Worm (Caenorhabditis elegans) whole organism, young adult: ENCODE results near the gene lin-18.

ENCODE experiments used
- B0019.2 ChIP-seq: fragments of 200-800 bp; sonication (Bioruptor generic); conservative IDR thresholded peaks from 2 replicates; pipeline ENCODE4 v1.3.6; 2022; ENCODE audit warnings: missing genetic modification reagents, missing genetic modification characterization, missing compliant biosample characterization
- B0035.1 ChIP-seq: sonication (generic microtip); optimal IDR thresholded peaks from 2 replicates; lab custom pipeline; 2016; ENCODE audit warnings: missing genetic modification characterization, mild to moderate bottlenecking, missing compliant biosample characterization, missing genotype, missing genetic modification reagents
- B0336.3 ChIP-seq: fragments of 200-800 bp; sonication (Bioruptor generic); IDR thresholded peaks from 2 replicates; pipeline ENCODE4 v1.3.6; 2022; ENCODE audit warnings: missing genetic modification characterization, missing compliant biosample characterization
- C06A6.2 ChIP-seq: fragments of 200-800 bp; sonication (Bioruptor generic); conservative IDR thresholded peaks from 2 replicates; pipeline ENCODE4 v1.3.6; 2022; ENCODE audit warnings: missing genetic modification characterization, missing compliant biosample characterization
- C17E4.6 ChIP-seq: fragments of 200-800 bp; sonication (Bioruptor generic); IDR thresholded peaks from 2 replicates; pipeline ENCODE4 v1.3.6; 2022; ENCODE audit warnings: missing genetic modification reagents, missing genetic modification characterization, missing compliant biosample characterization
- F10E7.11 ChIP-seq: sonication (generic microtip); optimal IDR thresholded peaks from 2 replicates; lab custom pipeline; 2017; ENCODE audit warnings: mild to moderate bottlenecking, missing genetic modification characterization, moderate library complexity, missing compliant biosample characterization
- F33H1.4 ChIP-seq: fragments of 200-800 bp; sonication (Bioruptor generic); IDR thresholded peaks from 2 replicates; pipeline ENCODE4 v1.3.6; 2022; ENCODE audit warnings: missing genetic modification reagents, missing genetic modification characterization, missing compliant biosample characterization
- K11D2.4 ChIP-seq: fragments of 200-800 bp; sonication (Bioruptor generic); IDR thresholded peaks from 2 replicates; pipeline ENCODE4 v1.3.6; 2022; ENCODE audit warnings: missing genetic modification reagents, missing genetic modification characterization, missing compliant biosample characterization
- Y53F4B.3 ChIP-seq: fragments of 200-800 bp; sonication (Bioruptor generic); IDR thresholded peaks from 2 replicates; pipeline ENCODE4 v1.3.6; 2022; ENCODE audit warnings: missing genetic modification reagents, missing genetic modification characterization, missing compliant biosample characterization
- akir-1 ChIP-seq: fragments of 200-800 bp; sonication (Bioruptor generic); optimal IDR thresholded peaks from 2 replicates; lab custom pipeline; 2018; ENCODE audit warnings: mild to moderate bottlenecking, missing genetic modification characterization, moderate library complexity, missing compliant biosample characterization
- ama-1 ChIP-seq, 3 experiments: fragments of 150-350 bp in 1 of 3; sonication (generic microtip) in 2 of 3; optimal IDR thresholded peaks; 2 replicates each; lab custom pipeline; 2014 to 2018; ENCODE audit warnings: missing biosample characterization in 2 of 3, missing genetic modification characterization in 2 of 3, missing genetic modification reagents in 2 of 3
- aptf-2 ChIP-seq: fragments of 200-800 bp; sonication (Bioruptor generic); conservative IDR thresholded peaks from 2 replicates; pipeline ENCODE4 v1.3.6; 2022; ENCODE audit warnings: missing genetic modification reagents, missing genetic modification characterization, missing compliant biosample characterization
- atf-7 ChIP-seq: sonication (generic microtip); optimal IDR thresholded peaks from 2 replicates; lab custom pipeline; 2017; ENCODE audit warnings: mild to moderate bottlenecking, missing genetic modification characterization, missing compliant biosample characterization
- attf-6 ChIP-seq: fragments of 200-800 bp; sonication (Bioruptor generic); IDR thresholded peaks from 2 replicates; pipeline ENCODE4 v1.3.6; 2022; ENCODE audit warnings: missing genetic modification reagents, missing genetic modification characterization, missing compliant biosample characterization
- bed-1 ChIP-seq: fragments of 200-800 bp; sonication (Bioruptor generic); IDR thresholded peaks from 2 replicates; pipeline ENCODE4 v1.3.6; 2022; ENCODE audit warnings: missing genetic modification reagents, missing genetic modification characterization, missing compliant biosample characterization
- ceh-27 ChIP-seq: fragments of 200-800 bp; sonication (Bioruptor generic); optimal IDR thresholded peaks from 2 replicates; lab custom pipeline; 2018; ENCODE audit warnings: mild to moderate bottlenecking, missing genetic modification characterization, moderate library complexity, missing compliant biosample characterization
- ceh-58 ChIP-seq: fragments of 200-800 bp; sonication (Bioruptor generic); IDR thresholded peaks from 2 replicates; pipeline ENCODE4 v1.3.6; 2022; ENCODE audit warnings: missing genetic modification characterization, missing compliant biosample characterization
- chd-7 ChIP-seq: sonication (generic microtip); optimal IDR thresholded peaks from 2 replicates; lab custom pipeline; 2016; ENCODE audit warnings: mild to moderate bottlenecking, missing genetic modification characterization, moderate library complexity, missing compliant biosample characterization
- die-1 ChIP-seq: sonication (generic microtip); optimal IDR thresholded peaks from 2 replicates; lab custom pipeline; 2016; ENCODE audit warnings: missing genotype, mild to moderate bottlenecking, missing genetic modification characterization, missing compliant biosample characterization
- dpl-1 ChIP-seq: fragments of 150-350 bp; optimal IDR thresholded peaks from 2 replicates; lab custom pipeline; 2014; ENCODE audit warnings: missing biosample characterization, missing genetic modification reagents, missing genetic modification characterization
- egl-18 ChIP-seq: fragments of 200-800 bp; sonication (Bioruptor generic); IDR thresholded peaks from 2 replicates; pipeline ENCODE4 v1.3.6; 2022; ENCODE audit warnings: missing genetic modification reagents, missing genetic modification characterization, missing compliant biosample characterization
- egrh-3 ChIP-seq: fragments of 200-800 bp; sonication (Bioruptor generic); IDR thresholded peaks from 2 replicates; pipeline ENCODE4 v1.3.6; 2022; ENCODE audit warnings: missing genetic modification reagents, missing genetic modification characterization, missing compliant biosample characterization
- fkh-3 ChIP-seq: sonication (generic microtip); optimal IDR thresholded peaks from 2 replicates; lab custom pipeline; 2016; ENCODE audit warnings: mild to moderate bottlenecking, missing genetic modification characterization, missing compliant biosample characterization
- hmg-1.2 ChIP-seq: fragments of 200-800 bp; sonication (Bioruptor generic); IDR thresholded peaks from 2 replicates; pipeline ENCODE4 v1.3.6; 2022; ENCODE audit warnings: missing genetic modification reagents, missing genetic modification characterization, missing compliant biosample characterization
- lag-1 ChIP-seq: fragments of 200-800 bp; sonication (Bioruptor generic); IDR thresholded peaks from 2 replicates; pipeline ENCODE4 v1.3.6; 2022; ENCODE audit warnings: missing genetic modification reagents, missing genetic modification characterization, missing compliant biosample characterization
- lin-26 ChIP-seq: fragments of 200-800 bp; sonication (Bioruptor generic); IDR thresholded peaks from 2 replicates; pipeline ENCODE4 v1.3.6; 2022; ENCODE audit warnings: missing genetic modification reagents, missing genetic modification characterization, missing compliant biosample characterization
- lsy-27 ChIP-seq: sonication (generic microtip); optimal IDR thresholded peaks from 2 replicates; lab custom pipeline; 2017; ENCODE audit warnings: missing genetic modification characterization, mild to moderate bottlenecking, missing compliant biosample characterization, antibody characterized with exemption, missing genotype, borderline replicate concordance; ENCODE audit not compliant: insufficient read depth
- madf-10 ChIP-seq: sonication (generic microtip); optimal IDR thresholded peaks from 2 replicates; lab custom pipeline; 2016; ENCODE audit warnings: mild to moderate bottlenecking, missing genetic modification characterization, missing compliant biosample characterization
- mcd-1 ChIP-seq: fragments of 200-800 bp; sonication (Bioruptor generic); IDR thresholded peaks from 2 replicates; pipeline ENCODE4 v1.3.6; 2022; ENCODE audit warnings: missing genetic modification reagents, missing genetic modification characterization, missing compliant biosample characterization
- nhr-120 ChIP-seq: fragments of 200-800 bp; sonication (Bioruptor generic); IDR thresholded peaks from 2 replicates; pipeline ENCODE4 v1.3.6; 2022; ENCODE audit warnings: missing genetic modification characterization, missing compliant biosample characterization
- nhr-90 ChIP-seq: sonication (generic microtip); optimal IDR thresholded peaks from 2 replicates; lab custom pipeline; 2016; ENCODE audit warnings: missing genotype, mild to moderate bottlenecking, missing genetic modification characterization, missing compliant biosample characterization
- pbrm-1 ChIP-seq: fragments of 200-800 bp; sonication (Bioruptor generic); IDR thresholded peaks from 2 replicates; pipeline ENCODE4 v1.3.6; 2022; ENCODE audit warnings: missing genetic modification reagents, missing genetic modification characterization, missing compliant biosample characterization
- rec-8 ChIP-seq, 2 experiments: sonication (generic microtip); optimal IDR thresholded peaks; 2 replicates each; lab custom pipeline; 2016; ENCODE audit warnings: mild to moderate bottlenecking in 2 of 2, missing genetic modification characterization in 2 of 2, missing genetic modification reagents in 2 of 2, missing genotype in 2 of 2, missing biosample characterization in 1 of 2, missing compliant biosample characterization in 1 of 2, moderate library complexity in 1 of 2
- repo-1 ChIP-seq: sonication (generic microtip); optimal IDR thresholded peaks from 2 replicates; lab custom pipeline; 2017; ENCODE audit warnings: mild to moderate bottlenecking, missing genetic modification characterization, missing compliant biosample characterization
- snpc-1.3 ChIP-seq: sonication (generic microtip); optimal IDR thresholded peaks from 2 replicates; lab custom pipeline; 2017; ENCODE audit warnings: missing genetic modification characterization, mild to moderate bottlenecking, missing compliant biosample characterization, antibody characterized with exemption, moderate library complexity, missing genotype, missing genetic modification reagents; ENCODE audit not compliant: insufficient read depth
- snpc-3.4 ChIP-seq: sonication (generic microtip); optimal IDR thresholded peaks from 2 replicates; lab custom pipeline; 2017; ENCODE audit warnings: missing genetic modification characterization, mild to moderate bottlenecking, missing compliant biosample characterization, antibody characterized with exemption, moderate library complexity, missing genotype, missing genetic modification reagents
- snpc-4 ChIP-seq, 5 experiments: fragments of 150-350 bp in 1 of 5; sonication (generic microtip) in 4 of 5; optimal IDR thresholded peaks; 2 replicates each; lab custom pipeline; 2014 to 2018; ENCODE audit warnings: missing genetic modification characterization in 5 of 5, missing biosample characterization in 3 of 5, antibody characterized with exemption in 2 of 5, mild to moderate bottlenecking in 2 of 5, missing compliant biosample characterization in 2 of 5, missing genotype in 2 of 5, moderate library complexity in 2 of 5, missing genetic modification reagents in 1 of 5
- tbx-9 ChIP-seq: sonication (generic microtip); optimal IDR thresholded peaks from 2 replicates; lab custom pipeline; 2016; ENCODE audit warnings: borderline replicate concordance, missing genetic modification characterization, inconsistent platforms, missing compliant biosample characterization
- unc-130 ChIP-seq: sonication (generic microtip); optimal IDR thresholded peaks from 2 replicates; lab custom pipeline; 2016; ENCODE audit warnings: missing genetic modification reagents, missing genetic modification characterization, missing compliant biosample characterization
- xnd-1 ChIP-seq: sonication (generic microtip); optimal IDR thresholded peaks from 2 replicates; lab custom pipeline; 2016; ENCODE audit warnings: missing genotype, missing genetic modification reagents, missing genetic modification characterization, missing compliant biosample characterization
- ztf-22 ChIP-seq: fragments of 200-800 bp; sonication (Bioruptor generic); optimal IDR thresholded peaks from 2 replicates; lab custom pipeline; 2018; ENCODE audit warnings: mild to moderate bottlenecking, missing genetic modification characterization, moderate library complexity, missing compliant biosample characterization
- ztf-28 ChIP-seq: fragments of 200-800 bp; sonication (Bioruptor generic); IDR thresholded peaks from 2 replicates; pipeline ENCODE4 v1.3.6; 2022; ENCODE audit warnings: missing genetic modification reagents, missing genetic modification characterization, missing compliant biosample characterization
- ztf-3 ChIP-seq: fragments of 200-800 bp; sonication (Bioruptor generic); optimal IDR thresholded peaks from 2 replicates; lab custom pipeline; 2018; ENCODE audit warnings: mild to moderate bottlenecking, missing genetic modification characterization, missing compliant biosample characterization
- ztf-6 ChIP-seq: fragments of 200-800 bp; sonication (Bioruptor generic); IDR thresholded peaks from 2 replicates; pipeline ENCODE4 v1.3.6; 2022; ENCODE audit warnings: missing genetic modification reagents, missing genetic modification characterization, missing compliant biosample characterization

The lin-18 gene

ce11 chrX:3920747-3921146 is 37.6 kb upstream of the lin-18 start:
- no peak for TF ChIP-seq atf-7
- TF ChIP-seq nhr-120 (GFP tag; lab: Robert Waterston, UW): no peak
- TF ChIP-seq Y53F4B.3 (GFP tag; lab: Robert Waterston, UW): no peak
- TF ChIP-seq nhr-90 (tag; lab: Kevin White, UChicago): no peak
- no peak for TF ChIP-seq F10E7.11
- TF ChIP-seq ztf-22 (GFP tag; lab: Kevin White, UChicago): no peak
- TF ChIP-seq akir-1 (GFP tag; lab: Kevin White, UChicago): no peak
- TF ChIP-seq C17E4.6: no peak
- TF ChIP-seq attf-6 (GFP tag; lab: Robert Waterston, UW): no peak
- TF ChIP-seq xnd-1 (tag; lab: Kevin White, UChicago): no peak
- no peak for TF ChIP-seq pbrm-1
- TF ChIP-seq ztf-6 (GFP tag; lab: Robert Waterston, UW): no peak
- TF ChIP-seq snpc-1.3: no peak
- no peak for TF ChIP-seq fkh-3 (tag; lab: Kevin White, UChicago)
- no peak for TF ChIP-seq B0336.3 (GFP tag; lab: Robert Waterston, UW)
- TF ChIP-seq hmg-1.2: no peak
- no peak for TF ChIP-seq ceh-58 (GFP tag; lab: Robert Waterston, UW)
- no peak for TF ChIP-seq ama-1 (optimal IDR thresholded peaks at IDR 0.05; lab: Kevin White, UChicago)
- no peak for TF ChIP-seq ama-1 (GFP tag; optimal IDR thresholded peaks at IDR 0.05; lab: Kevin White, UChicago)

ce11 chrX:3925776-3926175 is 32.6 kb upstream of the lin-18 start, which contains the start of gene T22B2.1:
Gene T22B2.1, plus strand, starts transcription at chrX:3926076.
- no peak for TF ChIP-seq dpl-1 (GFP tag; lab: Kevin White, UChicago)
- no peak for TF ChIP-seq ztf-28 (GFP tag; lab: Robert Waterston, UW)
- TF ChIP-seq chd-7 (tag; lab: Kevin White, UChicago): no peak
- no peak for TF ChIP-seq repo-1
- no peak for TF ChIP-seq tbx-9
- no peak for TF ChIP-seq die-1 (tag; lab: Kevin White, UChicago)
- no peak for TF ChIP-seq snpc-3.4 (tag; lab: Kevin White, UChicago)
- TF ChIP-seq rec-8 (tag; optimal IDR thresholded peaks at IDR 0.05; lab: Kevin White, UChicago): no peak
- no peak for TF ChIP-seq K11D2.4 (GFP tag; lab: Robert Waterston, UW)
- TF ChIP-seq B0035.1 (tag; lab: Kevin White, UChicago): no peak
- no peak for TF ChIP-seq ceh-27
- TF ChIP-seq madf-10: no peak
- TF ChIP-seq snpc-4 (GFP tag; optimal IDR thresholded peaks at IDR 0.05; lab: Kevin White, UChicago): no peak
- TF ChIP-seq snpc-4 (tag; optimal IDR thresholded peaks at IDR 0.05; lab: Kevin White, UChicago): no peak
- TF ChIP-seq C06A6.2 (GFP tag; lab: Robert Waterston, UW): no peak

DNA sequence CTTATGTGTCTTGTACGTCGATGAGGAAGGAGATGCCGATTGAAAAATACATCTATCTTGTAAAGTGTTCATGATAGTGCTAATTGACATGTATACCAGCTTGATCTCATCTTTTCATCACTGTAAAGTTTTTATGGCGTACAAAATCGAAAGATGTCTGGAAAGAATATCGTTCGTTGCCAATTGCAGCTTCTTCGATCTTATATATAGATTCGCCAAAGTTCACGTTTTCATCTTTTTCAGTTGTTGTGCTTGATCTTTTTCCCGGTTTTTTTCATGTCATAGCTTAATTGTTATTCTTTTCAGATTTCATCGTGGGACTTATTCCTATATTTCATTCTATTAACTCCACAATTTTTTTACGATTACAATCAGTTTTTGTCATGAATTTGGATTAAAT is 27.0 kb upstream of the lin-18 start, which contains the start of gene adt-3:
Gene adt-3, plus strand, starts transcription at position 301 of the 400 bp plus-strand sequence.
- TF ChIP-seq bed-1 (GFP tag; lab: Robert Waterston, UW): no peak
- TF ChIP-seq mcd-1 (GFP tag; lab: Robert Waterston, UW): no peak
- TF ChIP-seq egl-18 (GFP tag; lab: Robert Waterston, UW): no peak
- no peak for TF ChIP-seq ceh-27
- no peak for TF ChIP-seq lin-26 (GFP tag; lab: Robert Waterston, UW)
- no peak for TF ChIP-seq unc-130 (GFP tag; lab: Kevin White, UChicago)
- TF ChIP-seq lag-1 (GFP tag; lab: Robert Waterston, UW): no peak
- TF ChIP-seq egrh-3 (GFP tag; lab: Robert Waterston, UW): no peak
- TF ChIP-seq F33H1.4: no peak
- no peak for TF ChIP-seq B0019.2
- no peak for TF ChIP-seq lsy-27 (tag; lab: Kevin White, UChicago)
- no peak for TF ChIP-seq aptf-2
- TF ChIP-seq ztf-3 (GFP tag; lab: Kevin White, UChicago): no peak
- TF ChIP-seq F10E7.11: no peak
- TF ChIP-seq, all 124 proteins: peak for 0
